Worm (Caenorhabditis elegans) whole organism, young adult: ENCODE data around the gene F01G10.10.

ENCODE experiments used
- F22D6.2 ChIP-seq: sonication (generic microtip); optimal IDR thresholded peaks from 2 replicates; lab custom pipeline; 2016; ENCODE audit warnings: mild to moderate bottlenecking, missing genetic modification characterization, missing compliant biosample characterization
- F49E8.2 ChIP-seq: sonication (generic microtip); optimal IDR thresholded peaks from 3 replicates; lab custom pipeline; 2017; ENCODE audit warnings: missing genetic modification characterization, mild to moderate bottlenecking, missing compliant biosample characterization, antibody characterized with exemption, moderate library complexity; ENCODE audit not compliant: insufficient read depth
- F52B5.7 ChIP-seq: sonication (generic microtip); optimal IDR thresholded peaks from 2 replicates; lab custom pipeline; 2016; ENCODE audit warnings: mild to moderate bottlenecking, missing genetic modification characterization, missing compliant biosample characterization
- ama-1 ChIP-seq, 3 experiments: fragments of 150-350 bp in 1 of 3; sonication (generic microtip) in 2 of 3; optimal IDR thresholded peaks; 2 replicates each; lab custom pipeline; 2014 to 2018; ENCODE audit warnings: missing biosample characterization in 2 of 3, missing genetic modification characterization in 2 of 3, missing genetic modification reagents in 2 of 3
- attf-5 ChIP-seq: fragments of 200-800 bp; sonication (Bioruptor generic); optimal IDR thresholded peaks from 2 replicates; lab custom pipeline; 2018; ENCODE audit warnings: mild to moderate bottlenecking, missing genetic modification characterization, missing compliant biosample characterization
- ceh-100 ChIP-seq: fragments of 200-800 bp; sonication (Bioruptor generic); IDR thresholded peaks from 2 replicates; pipeline ENCODE4 v1.3.6; 2022; ENCODE audit warnings: missing genetic modification reagents, missing genetic modification characterization, missing compliant biosample characterization
- nfya-1 ChIP-seq: sonication (generic microtip); optimal IDR thresholded peaks from 2 replicates; lab custom pipeline; 2017; ENCODE audit warnings: antibody characterized with exemption, missing compliant biosample characterization, missing genetic modification characterization, borderline replicate concordance; ENCODE audit not compliant: insufficient read depth
- unc-130 ChIP-seq: sonication (generic microtip); optimal IDR thresholded peaks from 2 replicates; lab custom pipeline; 2016; ENCODE audit warnings: missing genetic modification reagents, missing genetic modification characterization, missing compliant biosample characterization
- xnd-1 ChIP-seq: sonication (generic microtip); optimal IDR thresholded peaks from 2 replicates; lab custom pipeline; 2016; ENCODE audit warnings: missing genotype, missing genetic modification reagents, missing genetic modification characterization, missing compliant biosample characterization

DNA sequence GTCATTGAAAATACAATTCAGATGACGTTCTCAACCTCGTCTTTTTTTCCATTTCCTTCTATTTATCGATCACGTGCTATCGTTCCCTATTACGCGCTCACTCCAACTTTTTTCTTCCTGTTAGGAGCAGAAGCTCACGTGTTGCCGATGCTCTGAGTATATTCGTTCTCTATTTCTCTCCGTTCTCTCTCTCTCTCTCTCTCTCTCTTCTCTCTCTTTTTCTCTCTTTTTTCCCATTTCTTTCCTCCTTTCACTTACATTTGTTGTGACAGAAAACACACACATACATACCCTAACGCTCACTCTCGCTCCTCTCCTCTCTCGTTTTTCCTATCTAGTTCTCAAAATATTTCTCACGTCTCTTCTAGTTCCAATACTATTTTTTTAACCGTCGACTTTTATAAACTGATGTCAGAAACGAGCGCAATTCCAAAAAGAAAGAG, 6.4 kb downstream of the F01G10.10 start:
- TF ChIP-seq F52B5.7 (tag; lab: Kevin White, UChicago) = no peak
- no peak for TF ChIP-seq F49E8.2 (tag; lab: Kevin White, UChicago)
- no peak for TF ChIP-seq ama-1 (optimal IDR thresholded peaks at IDR 0.05; lab: Kevin White, UChicago)
- no peak for TF ChIP-seq ama-1 (GFP tag; optimal IDR thresholded peaks at IDR 0.05; lab: Kevin White, UChicago)
- TF ChIP-seq xnd-1 (tag; lab: Kevin White, UChicago) = no peak
- TF ChIP-seq ceh-100 (GFP tag; lab: Robert Waterston, UW) = 0 out of 2 replicates have a peak, but pooled peaks have one; percentile 10
- TF ChIP-seq unc-130 (GFP tag; lab: Kevin White, UChicago) = no peak
- no peak for TF ChIP-seq nfya-1 (tag; lab: Kevin White, UChicago)
- peak; percentile 46 for TF ChIP-seq F22D6.2
- TF ChIP-seq attf-5 (GFP tag; lab: Kevin White, UChicago) = peak; percentile 93
